Fruit fly (Drosophila melanogaster) whole organism, wandering third instar larva: Measurements from ENCODE around the gene CG42404.

Experiments used
- Abd-B ChIP-seq: fragments of >200 bp; optimal IDR thresholded peaks from 2 replicates; lab custom pipeline; 2017; ENCODE audit warnings: missing biosample characterization, missing genetic modification characterization
- CG32264 ChIP-seq: fragments of 200-800 bp; sonication (Bioruptor generic); optimal IDR thresholded peaks from 2 replicates; lab custom pipeline; 2016; ENCODE audit warnings: missing biosample characterization, missing genetic modification characterization
- CG9705 ChIP-seq: fragments of 200-800 bp; sonication (Bioruptor generic); optimal IDR thresholded peaks from 2 replicates; lab custom pipeline; 2018; ENCODE audit warnings: missing biosample characterization, mild to moderate bottlenecking, missing genetic modification characterization
- CrebA ChIP-seq: fragments of 200-800 bp; sonication (Bioruptor generic); optimal IDR thresholded peaks from 2 replicates; lab custom pipeline; 2016; ENCODE audit warnings: missing biosample characterization, mild to moderate bottlenecking, missing genetic modification characterization, borderline replicate concordance
- Dfd ChIP-seq: fragments of >200 bp; optimal IDR thresholded peaks from 2 replicates; lab custom pipeline; 2017; ENCODE audit warnings: missing biosample characterization, missing genetic modification characterization
- Dif ChIP-seq: fragments of 200-275, 200-300 bp; sonication (Bioruptor generic); optimal IDR thresholded peaks from 2 replicates; lab custom pipeline; 2018; ENCODE audit warnings: missing biosample characterization, missing genetic modification characterization; ENCODE audit not compliant: partially characterized antibody
- HLH106 ChIP-seq: fragments of 200-800 bp; optimal IDR thresholded peaks from 3 replicates; lab custom pipeline; 2019; ENCODE audit warnings: missing biosample characterization, mild to moderate bottlenecking, missing genetic modification characterization, moderate library complexity
- Hnf4 ChIP-seq: fragments of 200-800 bp; sonication (Bioruptor generic); optimal IDR thresholded peaks from 2 replicates; lab custom pipeline; 2016; ENCODE audit warnings: missing biosample characterization, mild to moderate bottlenecking, missing genetic modification characterization
- Hr78 ChIP-seq: fragments of >200 bp; optimal IDR thresholded peaks from 2 replicates; lab custom pipeline; 2017; ENCODE audit warnings: missing biosample characterization, missing genetic modification characterization
- Hr83 ChIP-seq: fragments of 200-300 bp; sonication (Bioruptor generic); optimal IDR thresholded peaks from 2 replicates; lab custom pipeline; 2016; ENCODE audit warnings: missing biosample characterization, mild to moderate bottlenecking, missing genetic modification characterization, moderate library complexity; ENCODE audit not compliant: poor library complexity, severe bottlenecking
- Jra ChIP-seq: sonication (Bioruptor generic); optimal IDR thresholded peaks from 2 replicates; lab custom pipeline; 2016; ENCODE audit warnings: missing biosample characterization, missing genetic modification characterization
- Mio ChIP-seq: sonication (Bioruptor generic); optimal IDR thresholded peaks from 2 replicates; lab custom pipeline; 2016; ENCODE audit warnings: missing biosample characterization, missing genetic modification characterization
- Myc ChIP-seq: fragments of >200 bp; optimal IDR thresholded peaks from 2 replicates; lab custom pipeline; 2017
- N ChIP-seq: fragments of >200 bp; optimal IDR thresholded peaks from 2 replicates; lab custom pipeline; 2018; ENCODE audit warnings: missing biosample characterization, missing external identifiers, missing genetic modification characterization
- OdsH ChIP-seq: fragments of 200-800 bp; sonication (Bioruptor generic); optimal IDR thresholded peaks from 2 replicates; lab custom pipeline; 2016; ENCODE audit warnings: missing biosample characterization, mild to moderate bottlenecking, missing genetic modification characterization
- Rel ChIP-seq, 2 experiments: fragments of 200-800 bp; sonication (Bioruptor generic) in 1 of 2; optimal IDR thresholded peaks; 2 replicates in 1 of 2; 3 replicates in 1 of 2; lab custom pipeline; 2016 to 2019; ENCODE audit warnings: mild to moderate bottlenecking in 2 of 2, missing biosample characterization in 2 of 2, missing genetic modification characterization in 2 of 2, moderate library complexity in 1 of 2
- Vsx2 ChIP-seq: fragments of 200-300, 225-300 bp; sonication (Bioruptor generic); optimal IDR thresholded peaks from 2 replicates; lab custom pipeline; 2018; ENCODE audit warnings: missing biosample characterization, missing genetic modification characterization; ENCODE audit not compliant: partially characterized antibody
- br ChIP-seq: fragments of 200-800 bp; sonication (Bioruptor generic); optimal IDR thresholded peaks from 2 replicates; lab custom pipeline; 2016; ENCODE audit warnings: missing biosample characterization, missing genetic modification characterization
- brk ChIP-seq: fragments of 200-800 bp; sonication (Bioruptor generic); optimal IDR thresholded peaks from 2 replicates; lab custom pipeline; 2016; ENCODE audit warnings: missing biosample characterization, mild to moderate bottlenecking, missing genetic modification characterization
- dl ChIP-seq, 2 experiments: fragments of 175-275, 200-275 bp in 1 of 2; fragments of 200-275 bp in 1 of 2; sonication (Bioruptor generic); optimal IDR thresholded peaks; lab custom pipeline; 2018; ENCODE audit warnings: mild to moderate bottlenecking in 2 of 2, missing biosample characterization in 2 of 2, missing genetic modification characterization in 2 of 2, moderate library complexity in 2 of 2; ENCODE audit not compliant: partially characterized antibody in 2 of 2, insufficient read depth in 1 of 2
- dmrt93B ChIP-seq: fragments of 200-800 bp; sonication (Bioruptor generic); optimal IDR thresholded peaks from 2 replicates; lab custom pipeline; 2018; ENCODE audit warnings: missing biosample characterization, mild to moderate bottlenecking, missing genetic modification characterization
- dsf ChIP-seq: sonication (Bioruptor generic); optimal IDR thresholded peaks from 2 replicates; lab custom pipeline; 2016; ENCODE audit warnings: missing biosample characterization, missing genetic modification characterization, borderline replicate concordance
- ey ChIP-seq: fragments of 200-800 bp; sonication (Bioruptor generic); optimal IDR thresholded peaks from 2 replicates; lab custom pipeline; 2016; ENCODE audit warnings: missing biosample characterization, missing genetic modification characterization
- foxo ChIP-seq, 2 experiments: fragments of 200-800 bp; sonication (Bioruptor generic); optimal IDR thresholded peaks; 2 replicates in 1 of 2; 3 replicates in 1 of 2; lab custom pipeline; 2016 to 2017; ENCODE audit warnings: missing biosample characterization in 2 of 2, missing genetic modification characterization in 2 of 2
- fru ChIP-seq: fragments of 200-800 bp; sonication (Bioruptor generic); optimal IDR thresholded peaks from 3 replicates; lab custom pipeline; 2016; ENCODE audit warnings: missing biosample characterization, mild to moderate bottlenecking, missing genetic modification characterization
- h ChIP-seq: fragments of 200-800 bp; sonication (Bioruptor generic); optimal IDR thresholded peaks from 3 replicates; lab custom pipeline; 2016; ENCODE audit warnings: missing biosample characterization, mild to moderate bottlenecking, missing genetic modification characterization
- jim ChIP-seq: fragments of 175-275, 200-325 bp; sonication (Bioruptor generic); optimal IDR thresholded peaks from 2 replicates; lab custom pipeline; 2016; ENCODE audit warnings: missing biosample characterization, mild to moderate bottlenecking, missing genetic modification characterization
- psq ChIP-seq: fragments of 200-800 bp; sonication (Bioruptor generic); optimal IDR thresholded peaks from 3 replicates; lab custom pipeline; 2017; ENCODE audit warnings: missing biosample characterization, mild to moderate bottlenecking, missing genetic modification characterization, moderate library complexity
- sage ChIP-seq: fragments of 200-800 bp; sonication (Bioruptor generic); optimal IDR thresholded peaks from 2 replicates; lab custom pipeline; 2016; ENCODE audit warnings: missing biosample characterization, mild to moderate bottlenecking, missing genetic modification characterization
- sv ChIP-seq: fragments of 200-800 bp; sonication (Bioruptor generic); optimal IDR thresholded peaks from 3 replicates; lab custom pipeline; 2016; ENCODE audit warnings: missing biosample characterization, missing genetic modification characterization
- tai ChIP-seq: sonication (Bioruptor generic); optimal IDR thresholded peaks from 2 replicates; lab custom pipeline; 2016; ENCODE audit warnings: missing biosample characterization, missing genetic modification characterization
- usp ChIP-seq: fragments of >200 bp; optimal IDR thresholded peaks from 2 replicates; lab custom pipeline; 2017; ENCODE audit warnings: missing biosample characterization, missing genetic modification characterization
- woc ChIP-seq: sonication (Bioruptor generic); optimal IDR thresholded peaks from 2 replicates; lab custom pipeline; 2016; ENCODE audit warnings: missing biosample characterization, mild to moderate bottlenecking, missing genetic modification characterization

The CG42404 gene

dm6 chr3R:15249037-15249436, 857 bp upstream of the CG42404 start, which contains the start of gene Amt:
Amt (minus strand) TSS chr3R:15249137.
- no peak for TF ChIP-seq dmrt93B (GFP tag; lab: Kevin White, UChicago)
- TF ChIP-seq psq (GFP tag; lab: Kevin White, UChicago): no peak
- TF ChIP-seq CG9705 (GFP tag; lab: Kevin White, UChicago): no peak
- TF ChIP-seq Dfd (GFP tag; lab: Kevin White, UChicago): no peak
- no peak for TF ChIP-seq jim (GFP tag; lab: Kevin White, UChicago)
- no peak for TF ChIP-seq brk (GFP tag; lab: Kevin White, UChicago)
- TF ChIP-seq usp (GFP tag; lab: Kevin White, UChicago): no peak
- no peak for TF ChIP-seq tai (GFP tag; lab: Kevin White, UChicago)
- no peak for TF ChIP-seq Hnf4 (GFP tag; lab: Kevin White, UChicago)
- no peak for TF ChIP-seq CrebA (GFP tag; lab: Kevin White, UChicago)
- no peak for TF ChIP-seq dl (GFP tag; optimal IDR thresholded peaks at IDR 0.05; lab: Kevin White, UChicago; ENCODE audit: insufficient read depth in 1 of 2, partially characterized antibody in 2 of 2)
- no peak for TF ChIP-seq Abd-B
- no peak for TF ChIP-seq sv (GFP tag; lab: Kevin White, UChicago)

- TF ChIP-seq dsf (GFP tag; lab: Kevin White, UChicago) (no peak), Dif (GFP tag; lab: Kevin White, UChicago) (peak; percentile 11), h (no peak), CG32264 (GFP tag; lab: Kevin White, UChicago) (no peak), Mio (no peak), foxo (GFP tag; optimal IDR thresholded peaks at IDR 0.05; lab: Kevin White, UChicago) (no peak), sv (GFP tag; lab: Kevin White, UChicago) (peak; percentile 30), usp (GFP tag; lab: Kevin White, UChicago) (no peak), Hnf4 (GFP tag; lab: Kevin White, UChicago) (no peak), br (GFP tag; lab: Kevin White, UChicago) (peak; percentile 14), psq (GFP tag; lab: Kevin White, UChicago) (peak; percentile 61), OdsH (GFP tag; lab: Kevin White, UChicago) (peak; percentile 55), Dfd (GFP tag; lab: Kevin White, UChicago) (no peak), N (GFP tag; lab: Kevin White, UChicago) (no peak), HLH106 (peak; percentile 61), jim (GFP tag; lab: Kevin White, UChicago) (no peak), ey (GFP tag; lab: Kevin White, UChicago) (peak; percentile 37), fru (peak; percentile 60)
Observed at dm6 chr3R:15250454-15250853, 560 bp downstream of the CG42404 start.

- TF ChIP-seq CG9705 (GFP tag; lab: Kevin White, UChicago) (peak; percentile 3), HLH106 (peak; percentile 33), Hr83 (GFP tag; lab: Kevin White, UChicago) (peak; percentile 92), Myc (lab: Kevin White, UChicago) (peak; percentile 10), brk (GFP tag; lab: Kevin White, UChicago) (no peak), psq (GFP tag; lab: Kevin White, UChicago) (peak; percentile 14), br (GFP tag; lab: Kevin White, UChicago) (no peak), jim (GFP tag; lab: Kevin White, UChicago) (peak; percentile 25), OdsH (GFP tag; lab: Kevin White, UChicago) (peak; percentile 21), Rel (GFP tag; optimal IDR thresholded peaks at IDR 0.05; lab: Kevin White, UChicago) (no peak), Rel (tag; optimal IDR thresholded peaks at IDR 0.05; lab: Kevin White, UChicago) (peak; percentile 54), dmrt93B (GFP tag; lab: Kevin White, UChicago) (no peak), ey (GFP tag; lab: Kevin White, UChicago) (peak; percentile 42)
Observed at dm6 chr3R:15262710-15263672, 13.1 kb downstream of the CG42404 start, which contains the start of the genes eIF2gamma and Set. eIF2gamma (minus strand) TSS chr3R:15263458. Set (plus strand) TSS chr3R:15263552.

dm6 chr3R:15263946-15264345, 14.1 kb downstream of the CG42404 start:
- TF ChIP-seq Vsx2 (no peak), woc (no peak), Dif (GFP tag; lab: Kevin White, UChicago) (no peak), CrebA (GFP tag; lab: Kevin White, UChicago) (no peak), h (no peak), Abd-B (no peak), CG9705 (GFP tag; lab: Kevin White, UChicago) (no peak), sage (no peak), Jra (no peak), Hr78 (no peak), foxo (GFP tag; optimal IDR thresholded peaks at IDR 0.05; lab: Kevin White, UChicago) (no peak), HLH106 (no peak), psq (GFP tag; lab: Kevin White, UChicago) (no peak), Hnf4 (GFP tag; lab: Kevin White, UChicago) (no peak), Mio (no peak), br (GFP tag; lab: Kevin White, UChicago) (no peak), tai (GFP tag; lab: Kevin White, UChicago) (no peak), ey (GFP tag; lab: Kevin White, UChicago) (no peak)
